Fruit fly (Drosophila melanogaster): ENCODE measurements around the gene Smn.

Smn gene

dm6 chr3L:16594922-16595518, 13.7 kb upstream of the Smn start, which contains the start of the genes spd-2 and Apl (continued):
- TF ChIP-seq Ets97D (GFP tag; optimal IDR thresholded peaks at IDR 0.05) (no peak), Ada2b (GFP tag; IDR thresholded peaks at IDR 0.05) (no peak), CG34422 (GFP tag; IDR thresholded peaks at IDR 0.05) (no peak), unc-4 (GFP tag; IDR thresholded peaks at IDR 0.05; ENCODE audit: partially characterized antibody) (0 out of 2 replicates have a peak, but pooled peaks have one; percentile 35), NK7.1 (GFP tag; optimal IDR thresholded peaks at IDR 0.05) (no peak), Ets65A (GFP tag) (no peak), bowl (GFP tag; IDR thresholded peaks at IDR 0.05) (no peak), CG8089 (GFP tag; optimal IDR thresholded peaks at IDR 0.05) (no peak), CG6689 (GFP tag; IDR thresholded peaks at IDR 0.05) (no peak), CG8478 (optimal IDR thresholded peaks at IDR 0.05) (no peak), CG8290 (GFP tag; optimal IDR thresholded peaks at IDR 0.05) (no peak), CG8290 (tag; optimal IDR thresholded peaks at IDR 0.05) (no peak), row (GFP tag; IDR thresholded peaks at IDR 0.05) (0 out of 3 replicates have a peak, but pooled peaks have one; percentile 12), tio (GFP tag; optimal IDR thresholded peaks at IDR 0.05) (no peak), CG12391 (tag; optimal IDR thresholded peaks at IDR 0.05) (no peak), gcm2 (GFP tag; optimal IDR thresholded peaks at IDR 0.05) (no peak), CG18476 (GFP tag; optimal IDR thresholded peaks at IDR 0.05) (no peak), Kr (GFP tag; optimal IDR thresholded peaks at IDR 0.05) (no peak), CG12659 (GFP tag; optimal IDR thresholded peaks at IDR 0.05) (peak; percentile 45), Hr3 (GFP tag; optimal IDR thresholded peaks at IDR 0.05) (no peak), CG17328 (GFP tag; IDR thresholded peaks at IDR 0.05) (no peak), HLH54F (GFP tag; optimal IDR thresholded peaks at IDR 0.05) (no peak), vvl (GFP tag; IDR thresholded peaks at IDR 0.05) (no peak), CG32772 (GFP tag; IDR thresholded peaks at IDR 0.05) (no peak), kay (GFP tag; optimal IDR thresholded peaks at IDR 0.05) (no peak), pzg (GFP tag; optimal IDR thresholded peaks at IDR 0.05) (peak; percentile 19), tup (GFP tag; optimal IDR thresholded peaks at IDR 0.05) (no peak), CHES-1-like (GFP tag; optimal IDR thresholded peaks at IDR 0.05) (no peak), CG7271 (tag; optimal IDR thresholded peaks at IDR 0.05) (no peak), fd64A (GFP tag; optimal IDR thresholded peaks at IDR 0.05) (no peak), trem (tag; optimal IDR thresholded peaks at IDR 0.05) (peak; percentile 19), CG3281 (GFP tag; optimal IDR thresholded peaks at IDR 0.05) (no peak), CG33557 (GFP tag; optimal IDR thresholded peaks at IDR 0.05) (no peak), CG33213 (GFP tag; optimal IDR thresholded peaks at IDR 0.05) (no peak), CG3995 (GFP tag; optimal IDR thresholded peaks at IDR 0.05) (no peak), CG5180 (GFP tag; optimal IDR thresholded peaks at IDR 0.05) (no peak), CG1529 (GFP tag; optimal IDR thresholded peaks at IDR 0.05) (no peak), Dbx (GFP tag; IDR thresholded peaks at IDR 0.05) (no peak), exex (tag; optimal IDR thresholded peaks at IDR 0.05) (no peak), Med (GFP tag) (peak; percentile 55), NfI (GFP tag; optimal IDR thresholded peaks at IDR 0.05) (no peak), CG4854 (GFP tag; optimal IDR thresholded peaks at IDR 0.05) (no peak), CG42726 (GFP tag; IDR thresholded peaks at IDR 0.05; ENCODE audit: partially characterized antibody) (no peak), ham (GFP tag; IDR thresholded peaks at IDR 0.05) (no peak), CG3838 (GFP tag; optimal IDR thresholded peaks at IDR 0.05) (no peak), Eip74EF (GFP tag; optimal IDR thresholded peaks at IDR 0.05) (no peak), CG12299 (tag; optimal IDR thresholded peaks at IDR 0.05) (no peak), nerfin-2 (GFP tag; IDR thresholded peaks at IDR 0.05; ENCODE audit: partially characterized antibody) (no peak; the same call in none of the 2 replicates), Fer3 (tag; optimal IDR thresholded peaks at IDR 0.05) (no peak), Spps (tag; optimal IDR thresholded peaks at IDR 0.05) (no peak), aop (GFP tag; IDR thresholded peaks at IDR 0.05) (no peak), sens (GFP tag) (no peak)

Data from whole organism, embryonic.